Fruit fly (Drosophila melanogaster) whole organism, adult: ENCODE data around the gene CG4186.
A peak's percentile ranks its signal among the peaks of the same experiment; 100 is the strongest.

Source experiments
- CG11617 ChIP-seq: fragments of 200-800 bp; sonication (Bioruptor generic); optimal IDR thresholded peaks from 2 replicates; lab custom pipeline; 2017; ENCODE audit warnings: mild to moderate bottlenecking, missing biosample characterization, missing genetic modification reagents, missing genetic modification characterization
- CG12768 ChIP-seq: fragments of 200-800 bp; sonication (Bioruptor generic); optimal IDR thresholded peaks from 2 replicates; lab custom pipeline; 2017; ENCODE audit warnings: missing biosample characterization, missing genetic modification characterization, mild to moderate bottlenecking, moderate library complexity, missing genetic modification reagents
- CG14711 ChIP-seq: fragments of 200-800 bp; sonication (Bioruptor generic); optimal IDR thresholded peaks from 2 replicates; lab custom pipeline; 2018; ENCODE audit warnings: missing biosample characterization, mild to moderate bottlenecking, missing genetic modification characterization, moderate library complexity
- CG1620 ChIP-seq: fragments of 200-800 bp; sonication (Bioruptor generic); optimal IDR thresholded peaks from 2 replicates; lab custom pipeline; 2016; ENCODE audit warnings: missing biosample characterization, missing genetic modification characterization
- CG33017 ChIP-seq: fragments of 200-800 bp; sonication (Bioruptor generic); optimal IDR thresholded peaks from 2 replicates; lab custom pipeline; 2018; ENCODE audit warnings: missing biosample characterization, mild to moderate bottlenecking, missing genetic modification characterization, moderate library complexity
- CG5204 ChIP-seq: fragments of 200-800 bp; sonication (Bioruptor generic); optimal IDR thresholded peaks from 2 replicates; lab custom pipeline; 2016; ENCODE audit warnings: missing biosample characterization, missing genetic modification characterization
- CG7045 ChIP-seq: fragments of 200-800 bp; sonication (Bioruptor generic); optimal IDR thresholded peaks from 2 replicates; lab custom pipeline; 2017; ENCODE audit warnings: missing biosample characterization, mild to moderate bottlenecking, missing genetic modification characterization
- CG7101 ChIP-seq: fragments of 200-800 bp; sonication (Bioruptor generic); optimal IDR thresholded peaks from 2 replicates; lab custom pipeline; 2018; ENCODE audit warnings: missing biosample characterization, mild to moderate bottlenecking, missing genetic modification characterization, moderate library complexity
- Clk ChIP-seq: fragments of 200-800 bp; sonication (Bioruptor generic); optimal IDR thresholded peaks from 2 replicates; lab custom pipeline; 2017; ENCODE audit warnings: missing biosample characterization, missing genetic modification characterization
- Crg-1 ChIP-seq: fragments of 200-800 bp; sonication (Bioruptor generic); optimal IDR thresholded peaks from 2 replicates; lab custom pipeline; 2016; ENCODE audit warnings: missing biosample characterization, missing genetic modification characterization
- Hr96 ChIP-seq: fragments of 200-800 bp; sonication (Bioruptor generic); optimal IDR thresholded peaks from 2 replicates; lab custom pipeline; 2016; ENCODE audit warnings: missing biosample characterization, missing genetic modification characterization
- Mnt ChIP-seq: fragments of 200-800 bp; sonication (Bioruptor generic); optimal IDR thresholded peaks from 2 replicates; lab custom pipeline; 2016; ENCODE audit warnings: missing biosample characterization, mild to moderate bottlenecking, missing genetic modification characterization
- bab1 ChIP-seq: fragments of 200-800 bp; sonication (Bioruptor generic); optimal IDR thresholded peaks from 3 replicates; lab custom pipeline; 2019; ENCODE audit warnings: missing biosample characterization, mild to moderate bottlenecking, missing genetic modification characterization, moderate library complexity
- cic ChIP-seq: fragments of 200-800 bp; sonication (Bioruptor generic); optimal IDR thresholded peaks from 2 replicates; lab custom pipeline; 2017; ENCODE audit warnings: missing biosample characterization, mild to moderate bottlenecking, missing genetic modification characterization, moderate library complexity
- cnc ChIP-seq, 2 experiments: fragments of >200 bp; optimal IDR thresholded peaks; 2 replicates each; lab custom pipeline; 2017
- kay ChIP-seq: fragments of 200-800 bp; sonication (Bioruptor generic); peaks from one replicate; lab custom pipeline; 2016; ENCODE audit warnings: missing biosample characterization, missing genetic modification characterization, borderline replicate concordance
- ovo ChIP-seq: fragments of 200-800 bp; sonication (Bioruptor generic); optimal IDR thresholded peaks from 2 replicates; lab custom pipeline; 2016; ENCODE audit warnings: missing biosample characterization, missing genetic modification characterization
- pad ChIP-seq: fragments of 200-800 bp; sonication (Bioruptor generic); optimal IDR thresholded peaks from 3 replicates; lab custom pipeline; 2017; ENCODE audit warnings: missing biosample characterization, missing genetic modification characterization, mild to moderate bottlenecking, moderate library complexity, missing genetic modification reagents
- tj ChIP-seq: fragments of 200-800 bp; sonication (Bioruptor generic); optimal IDR thresholded peaks from 3 replicates; lab custom pipeline; 2017; ENCODE audit warnings: missing biosample characterization, mild to moderate bottlenecking, missing genetic modification characterization, moderate library complexity
- toe ChIP-seq: fragments of 200-800 bp; sonication (Bioruptor generic); optimal IDR thresholded peaks from 2 replicates; lab custom pipeline; 2016; ENCODE audit warnings: missing biosample characterization, missing genetic modification characterization

CG4186 gene

DNA sequence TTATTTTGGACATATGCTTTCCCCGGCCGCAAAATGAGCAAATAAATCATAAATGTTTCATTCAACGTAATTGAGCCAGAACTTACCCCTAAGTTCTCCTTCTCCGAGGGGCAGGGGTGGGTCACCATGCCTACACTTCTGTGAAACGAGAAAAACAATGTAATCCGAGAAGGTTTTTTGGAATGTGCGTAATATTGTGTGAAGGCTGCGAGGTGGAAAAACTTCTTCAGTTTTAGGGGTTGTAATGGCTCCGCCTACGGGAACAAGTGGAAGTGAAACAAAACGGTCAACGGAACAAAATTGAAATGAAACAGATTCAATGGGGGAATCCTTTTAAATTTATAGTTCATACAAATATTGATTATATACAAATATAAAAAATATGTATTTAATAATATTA lies 27.4 kb downstream of the CG4186 start:
- TF ChIP-seq CG14711 (tag; lab: Kevin White, UChicago): no peak
- TF ChIP-seq pad (GFP tag; lab: Kevin White, UChicago): no peak
- TF ChIP-seq bab1: no peak
- no peak for TF ChIP-seq ovo (GFP tag; lab: Kevin White, UChicago)
- no peak for TF ChIP-seq Hr96
- TF ChIP-seq Crg-1 (GFP tag; lab: Kevin White, UChicago): no peak
- no peak for TF ChIP-seq CG7101
- TF ChIP-seq kay (GFP tag; lab: Kevin White, UChicago): no peak
- no peak for TF ChIP-seq CG1620 (GFP tag; lab: Kevin White, UChicago)
- TF ChIP-seq CG7045: no peak
- TF ChIP-seq Clk (GFP tag; lab: Kevin White, UChicago): no peak
- no peak for TF ChIP-seq CG11617 (GFP tag; lab: Kevin White, UChicago)
- TF ChIP-seq CG5204: no peak
- no peak for TF ChIP-seq CG33017 (tag; lab: Kevin White, UChicago)

- TF ChIP-seq cic (GFP tag; lab: Kevin White, UChicago): no peak
- no peak for TF ChIP-seq ovo (GFP tag; lab: Kevin White, UChicago)
- TF ChIP-seq kay (GFP tag; lab: Kevin White, UChicago): no peak
- no peak for TF ChIP-seq CG7101
- no peak for TF ChIP-seq bab1
- TF ChIP-seq CG11617 (GFP tag; lab: Kevin White, UChicago): no peak
- no peak for TF ChIP-seq toe (GFP tag; lab: Kevin White, UChicago)
- no peak for TF ChIP-seq Mnt (GFP tag; lab: Kevin White, UChicago)
- TF ChIP-seq Hr96: no peak
- no peak for TF ChIP-seq CG1620 (GFP tag; lab: Kevin White, UChicago)
- TF ChIP-seq pad (GFP tag; lab: Kevin White, UChicago): no peak
- no peak for TF ChIP-seq CG33017 (tag; lab: Kevin White, UChicago)
- no peak for TF ChIP-seq CG12768 (GFP tag; lab: Kevin White, UChicago)
Observed at dm6 chr3L:20797379-20797778, 28.0 kb downstream of the CG4186 start.

- TF ChIP-seq Crg-1 (GFP tag; lab: Kevin White, UChicago): peak; percentile 91
- peak; percentile 81 for TF ChIP-seq toe (GFP tag; lab: Kevin White, UChicago)
- peak; percentile 48 for TF ChIP-seq Clk (GFP tag; lab: Kevin White, UChicago)
- peak; percentile 88 for TF ChIP-seq CG1620 (GFP tag; lab: Kevin White, UChicago)
- peak; percentile 81 for TF ChIP-seq pad (GFP tag; lab: Kevin White, UChicago)
- TF ChIP-seq CG14711 (tag; lab: Kevin White, UChicago): peak; percentile 67
- no peak for TF ChIP-seq kay (GFP tag; lab: Kevin White, UChicago)
- TF ChIP-seq CG33017 (tag; lab: Kevin White, UChicago): peak; percentile 74
- TF ChIP-seq cnc (optimal IDR thresholded peaks at IDR 0.05; lab: Kevin White, UChicago): no peak
- TF ChIP-seq bab1: peak; percentile 92
- TF ChIP-seq Hr96: peak; percentile 76
- TF ChIP-seq CG5204: no peak
- peak; percentile 72 for TF ChIP-seq Mnt (GFP tag; lab: Kevin White, UChicago)
- peak; percentile 89 for TF ChIP-seq CG11617 (GFP tag; lab: Kevin White, UChicago)
- peak; percentile 92 for TF ChIP-seq ovo (GFP tag; lab: Kevin White, UChicago)
- peak; percentile 85 for TF ChIP-seq CG7045
- peak; percentile 87 for TF ChIP-seq CG7101
- peak; percentile 46 for TF ChIP-seq cic (GFP tag; lab: Kevin White, UChicago)
- peak; percentile 68 for TF ChIP-seq CG12768 (GFP tag; lab: Kevin White, UChicago)
- TF ChIP-seq tj (GFP tag; lab: Kevin White, UChicago): peak; percentile 67
Observed at dm6 chr3L:20798325-20798846, 29.0 kb downstream of the CG4186 start, which contains the start of the genes CG3698 and tzn. Gene CG3698, minus strand, starts transcription at chr3L:20798375. Gene tzn, plus strand, starts transcription at chr3L:20798645.

- TF ChIP-seq Hr96 (no peak), bab1 (peak; percentile 23), Clk (GFP tag; lab: Kevin White, UChicago) (no peak), CG5204 (no peak), tj (GFP tag; lab: Kevin White, UChicago) (peak; percentile 2), CG7045 (no peak), Mnt (GFP tag; lab: Kevin White, UChicago) (no peak), CG11617 (GFP tag; lab: Kevin White, UChicago) (no peak)
Observed at dm6 chr3L:20800208-20800607, 30.8 kb downstream of the CG4186 start, which contains the start of gene Spc105R. Gene Spc105R, plus strand, starts transcription at chr3L:20800410.

- no peak for TF ChIP-seq Clk (GFP tag; lab: Kevin White, UChicago)
- TF ChIP-seq CG12768 (GFP tag; lab: Kevin White, UChicago): no peak
- peak; percentile 16 for TF ChIP-seq CG11617 (GFP tag; lab: Kevin White, UChicago)
- no peak for TF ChIP-seq CG7101
- no peak for TF ChIP-seq cic (GFP tag; lab: Kevin White, UChicago)
- no peak for TF ChIP-seq bab1
- TF ChIP-seq Mnt (GFP tag; lab: Kevin White, UChicago): peak; percentile 6
- TF ChIP-seq pad (GFP tag; lab: Kevin White, UChicago): no peak
- TF ChIP-seq Crg-1 (GFP tag; lab: Kevin White, UChicago): no peak
- TF ChIP-seq tj (GFP tag; lab: Kevin White, UChicago): peak; percentile 25
- no peak for TF ChIP-seq CG7045
- TF ChIP-seq CG14711 (tag; lab: Kevin White, UChicago): peak; percentile 48
- no peak for TF ChIP-seq ovo (GFP tag; lab: Kevin White, UChicago)
- no peak for TF ChIP-seq CG5204
- TF ChIP-seq toe (GFP tag; lab: Kevin White, UChicago): no peak
Observed at dm6 chr3L:20809088-20809999, 40.0 kb downstream of the CG4186 start, which contains the start of the genes CG3634 and HIPP1. Gene CG3634, minus strand, starts transcription at chr3L:20809272. Gene HIPP1, plus strand, starts transcription at chr3L:20809669.
